Worm (Caenorhabditis elegans) whole organism, L4 larva: ENCODE data around the gene T04C12.7.
A peak's percentile ranks its signal among the peaks of the same experiment; 100 is the strongest.

Experiments
- F44E2.7 ChIP-seq: fragments of 200-800 bp; sonication (Bioruptor generic); IDR thresholded peaks from 2 replicates; pipeline ENCODE4 v2.1.2; 2022; ENCODE audit warnings: missing genetic modification characterization, missing compliant biosample characterization
- F49E8.2 ChIP-seq: sonication (generic microtip); optimal IDR thresholded peaks from 2 replicates; lab custom pipeline; 2016; ENCODE audit warnings: missing compliant biosample characterization, mild to moderate bottlenecking, missing genetic modification characterization, borderline replicate concordance
- T20F7.1 ChIP-seq: fragments of 200-800 bp; sonication (Bioruptor generic); optimal IDR thresholded peaks from 2 replicates; lab custom pipeline; 2018; ENCODE audit warnings: mild to moderate bottlenecking, missing genetic modification characterization, missing compliant biosample characterization
- T26A8.4 ChIP-seq: fragments of 200-800 bp; sonication (Bioruptor generic); IDR thresholded peaks from 2 replicates; pipeline ENCODE4 v1.3.6; 2022; ENCODE audit warnings: missing genetic modification characterization, missing compliant biosample characterization
- Y75B8A.6 ChIP-seq: fragments of 200-800 bp; sonication (Bioruptor generic); IDR thresholded peaks from 2 replicates; pipeline ENCODE4 v1.3.6; 2022; ENCODE audit warnings: missing genetic modification reagents, missing genetic modification characterization, missing compliant biosample characterization
- aha-1 ChIP-seq: fragments of 150-350 bp; peaks from one replicate; lab custom pipeline; 2014; ENCODE audit warnings: missing biosample characterization, missing genetic modification characterization
- aly-2 ChIP-seq: sonication (generic microtip); optimal IDR thresholded peaks from 2 replicates; lab custom pipeline; 2018; ENCODE audit warnings: missing biosample characterization, missing genetic modification characterization
- ama-1 ChIP-seq: fragments of 150-350 bp; optimal IDR thresholded peaks from 2 replicates; lab custom pipeline; 2014; ENCODE audit warnings: inconsistent platforms, mixed read lengths
- ceh-28 ChIP-seq: fragments of 150-350 bp; optimal IDR thresholded peaks from 2 replicates; lab custom pipeline; 2014; ENCODE audit warnings: missing biosample characterization, missing genetic modification reagents, missing genetic modification characterization
- ceh-32 ChIP-seq: sonication (generic microtip); optimal IDR thresholded peaks from 2 replicates; lab custom pipeline; 2016; ENCODE audit warnings: mild to moderate bottlenecking, missing genetic modification characterization, missing compliant biosample characterization; ENCODE audit not compliant: poor library complexity
- ceh-62 ChIP-seq: sonication (generic microtip); optimal IDR thresholded peaks from 2 replicates; lab custom pipeline; 2017; ENCODE audit warnings: missing biosample characterization, missing genetic modification characterization
- ces-1 ChIP-seq: fragments of 150-350 bp; sonication (generic microtip); optimal IDR thresholded peaks from 4 replicates; lab custom pipeline; 2014; ENCODE audit warnings: missing biosample characterization, missing genetic modification reagents, missing genetic modification characterization
- cey-2 ChIP-seq: sonication (generic microtip); optimal IDR thresholded peaks from 3 replicates; lab custom pipeline; 2017; ENCODE audit warnings: missing genetic modification characterization, mild to moderate bottlenecking, missing compliant biosample characterization, antibody characterized with exemption, borderline replicate concordance; ENCODE audit not compliant: insufficient read depth
- daf-16 ChIP-seq, 3 experiments: sonication (generic microtip); optimal IDR thresholded peaks; 2 replicates each; lab custom pipeline; 2016 to 2017; ENCODE audit warnings: missing genetic modification characterization in 3 of 3, missing genetic modification reagents in 3 of 3, mild to moderate bottlenecking in 2 of 3, missing compliant biosample characterization in 2 of 3, missing biosample characterization in 1 of 3, moderate library complexity in 1 of 3
- dmd-8 ChIP-seq: fragments of 200-800 bp; sonication (Bioruptor generic); IDR thresholded peaks from 2 replicates; pipeline ENCODE4 v1.3.6; 2022; ENCODE audit warnings: missing genetic modification characterization, missing compliant biosample characterization
- hif-1 ChIP-seq, 2 experiments: sonication (generic microtip); optimal IDR thresholded peaks; 2 replicates each; lab custom pipeline; 2016 to 2017; ENCODE audit warnings: missing compliant biosample characterization in 2 of 2, missing genetic modification characterization in 2 of 2, missing genetic modification reagents in 2 of 2, missing genotype in 2 of 2, mild to moderate bottlenecking in 1 of 2
- hlh-11 ChIP-seq: fragments of 200-800 bp; sonication (Bioruptor generic); optimal IDR thresholded peaks from 2 replicates; lab custom pipeline; 2018; ENCODE audit warnings: mild to moderate bottlenecking, missing genetic modification characterization, missing compliant biosample characterization
- hlh-30 ChIP-seq: sonication (generic microtip); optimal IDR thresholded peaks from 2 replicates; lab custom pipeline; 2017; ENCODE audit warnings: antibody characterized with exemption, mild to moderate bottlenecking, missing genetic modification characterization, missing compliant biosample characterization; ENCODE audit not compliant: insufficient read depth
- lin-1 ChIP-seq: fragments of 200-800 bp; sonication (Bioruptor generic); IDR thresholded peaks from 2 replicates; pipeline ENCODE4 v1.3.6; 2022; ENCODE audit warnings: missing genetic modification reagents, missing genetic modification characterization, missing compliant biosample characterization
- lin-13 ChIP-seq: fragments of 150-350 bp; optimal IDR thresholded peaks from 2 replicates; lab custom pipeline; 2014; ENCODE audit warnings: missing biosample characterization, missing genetic modification reagents, missing genetic modification characterization
- lin-39 ChIP-seq: fragments of 150-350 bp; optimal IDR thresholded peaks from 2 replicates; lab custom pipeline; 2014; ENCODE audit warnings: missing biosample characterization, missing genetic modification reagents, missing genetic modification characterization
- lir-3 ChIP-seq: sonication (generic microtip); optimal IDR thresholded peaks from 2 replicates; lab custom pipeline; 2016; ENCODE audit warnings: mild to moderate bottlenecking, missing genetic modification characterization, missing compliant biosample characterization
- madf-5 ChIP-seq, 2 experiments: fragments of 200-800 bp; sonication (Bioruptor generic); IDR thresholded peaks; 2 replicates each; pipeline ENCODE4 v1.3.6; 2022; ENCODE audit warnings: missing compliant biosample characterization in 2 of 2, missing genetic modification characterization in 2 of 2
- madf-9 ChIP-seq: fragments of 200-800 bp; sonication (Bioruptor generic); conservative IDR thresholded peaks from 2 replicates; pipeline ENCODE4 v1.3.6; 2022; ENCODE audit warnings: missing genetic modification reagents, missing genetic modification characterization, missing compliant biosample characterization
- mdl-1 ChIP-seq, 2 experiments: fragments of 150-350 bp in 1 of 2; sonication (generic microtip) in 1 of 2; optimal IDR thresholded peaks; 2 replicates each; lab custom pipeline; 2014 to 2017; ENCODE audit warnings: missing biosample characterization in 2 of 2, missing genetic modification characterization in 2 of 2
- mdt-29 ChIP-seq: fragments of 200-800 bp; sonication (Bioruptor generic); IDR thresholded peaks from 2 replicates; pipeline ENCODE4 v1.3.6; 2022; ENCODE audit warnings: missing genetic modification reagents, missing genetic modification characterization, missing compliant biosample characterization
- mxl-2 ChIP-seq: fragments of 200-800 bp; sonication (Bioruptor generic); conservative IDR thresholded peaks from 2 replicates; pipeline ENCODE4 v1.3.6; 2022; ENCODE audit warnings: missing genetic modification reagents, missing genetic modification characterization, missing compliant biosample characterization
- mxl-3 ChIP-seq: fragments of 200-800 bp; sonication (Bioruptor generic); optimal IDR thresholded peaks from 2 replicates; lab custom pipeline; 2018; ENCODE audit warnings: mild to moderate bottlenecking, missing genetic modification characterization, missing compliant biosample characterization
- nhr-102 ChIP-seq: sonication (generic microtip); optimal IDR thresholded peaks from 2 replicates; lab custom pipeline; 2016; ENCODE audit warnings: mild to moderate bottlenecking, missing genetic modification characterization, moderate library complexity, missing compliant biosample characterization
- nhr-11 ChIP-seq: fragments of 150-350 bp; optimal IDR thresholded peaks from 2 replicates; lab custom pipeline; 2014; ENCODE audit warnings: missing biosample characterization, missing genetic modification characterization
- nhr-25 ChIP-seq: sonication (generic microtip); optimal IDR thresholded peaks from 2 replicates; lab custom pipeline; 2017; ENCODE audit warnings: missing genetic modification characterization, mild to moderate bottlenecking, missing compliant biosample characterization, antibody characterized with exemption, moderate library complexity, borderline replicate concordance; ENCODE audit not compliant: insufficient read depth
- nhr-28 ChIP-seq: fragments of 150-350 bp; optimal IDR thresholded peaks from 2 replicates; lab custom pipeline; 2014; ENCODE audit warnings: missing biosample characterization, missing genetic modification characterization
- nhr-41 ChIP-seq: fragments of 200-800 bp; sonication (Bioruptor generic); IDR thresholded peaks from 2 replicates; pipeline ENCODE4 v1.3.6; 2022; ENCODE audit warnings: missing genetic modification reagents, missing genetic modification characterization, missing compliant biosample characterization
- nhr-48 ChIP-seq: sonication (generic microtip); optimal IDR thresholded peaks from 2 replicates; lab custom pipeline; 2016; ENCODE audit warnings: mild to moderate bottlenecking, missing genetic modification characterization, missing compliant biosample characterization
- nhr-6 ChIP-seq: fragments of 150-350 bp; optimal IDR thresholded peaks from 2 replicates; lab custom pipeline; 2014; ENCODE audit warnings: missing biosample characterization, missing genetic modification characterization
- nhr-77 ChIP-seq: fragments of 150-350 bp; optimal IDR thresholded peaks from 2 replicates; lab custom pipeline; 2014; ENCODE audit warnings: missing biosample characterization, missing genetic modification characterization
- php-3 ChIP-seq: fragments of 200-800 bp; sonication (Bioruptor generic); IDR thresholded peaks from 2 replicates; pipeline ENCODE4 v1.3.6; 2022; ENCODE audit warnings: missing genetic modification reagents, missing genetic modification characterization, missing compliant biosample characterization
- sdz-12 ChIP-seq: fragments of 200-800 bp; sonication (Bioruptor generic); optimal IDR thresholded peaks from 2 replicates; lab custom pipeline; 2018; ENCODE audit warnings: mild to moderate bottlenecking, missing genetic modification characterization, missing compliant biosample characterization
- snpc-1.2 ChIP-seq: fragments of 200-800 bp; sonication (Bioruptor generic); IDR thresholded peaks from 2 replicates; pipeline ENCODE4 v1.3.6; 2022; ENCODE audit warnings: missing genetic modification reagents, missing genetic modification characterization, missing compliant biosample characterization
- spr-1 ChIP-seq: sonication (generic microtip); optimal IDR thresholded peaks from 2 replicates; lab custom pipeline; 2016; ENCODE audit warnings: mild to moderate bottlenecking, missing genetic modification characterization, missing compliant biosample characterization
- spr-3 ChIP-seq: fragments of 200-800 bp; sonication (Bioruptor generic); optimal IDR thresholded peaks from 2 replicates; lab custom pipeline; 2018; ENCODE audit warnings: mild to moderate bottlenecking, missing genetic modification characterization, missing compliant biosample characterization
- tag-97 ChIP-seq: fragments of 200-800 bp; sonication (Bioruptor generic); IDR thresholded peaks from 2 replicates; pipeline ENCODE4 v1.3.6; 2022; ENCODE audit warnings: missing genetic modification characterization, missing compliant biosample characterization
- unc-130 ChIP-seq: sonication (generic microtip); optimal IDR thresholded peaks from 2 replicates; lab custom pipeline; 2016; ENCODE audit warnings: missing genetic modification reagents, missing genetic modification characterization, missing compliant biosample characterization
- unc-62 ChIP-seq, 3 experiments: fragments of 150-350 bp in 1 of 3; sonication (generic microtip); optimal IDR thresholded peaks in 2 of 3; peaks in 1 of 3; 1 replicate in 1 of 3; 2 replicates in 2 of 3; lab custom pipeline; 2014 to 2017; ENCODE audit warnings: missing biosample characterization in 3 of 3, missing genetic modification characterization in 3 of 3, missing genetic modification reagents in 3 of 3, missing genotype in 1 of 3
- zip-11 ChIP-seq: fragments of 200-800 bp; sonication (Bioruptor generic); IDR thresholded peaks from 2 replicates; pipeline ENCODE4 v1.3.6; 2022; ENCODE audit warnings: missing genetic modification characterization, missing compliant biosample characterization

Gene T04C12.7

ce11 chrV:11094698-11095097 lies 40.8 kb downstream of the T04C12.7 start (continued):
- TF ChIP-seq nhr-25 (tag; lab: Kevin White, UChicago) (no peak), lin-13 (GFP tag; lab: Kevin White, UChicago) (no peak), unc-62 (GFP tag; optimal IDR thresholded peaks at IDR 0.05 in 1 of 2; lab: Kevin White, UChicago) (peak in 1 of 2 experiments; percentile 73), unc-62 (tag; optimal IDR thresholded peaks at IDR 0.05; lab: Kevin White, UChicago) (no peak), mxl-3 (GFP tag; lab: Kevin White, UChicago) (peak; percentile 73), nhr-48 (tag; lab: Kevin White, UChicago) (peak; percentile 70), mxl-2 (GFP tag; lab: Robert Waterston, UW) (peak; percentile 83), nhr-102 (tag; lab: Kevin White, UChicago) (no peak), nhr-6 (tag; lab: Kevin White, UChicago) (peak; percentile 26), nhr-28 (tag; lab: Kevin White, UChicago) (no peak), ceh-62 (no peak), nhr-11 (tag; lab: Kevin White, UChicago) (no peak), nhr-41 (GFP tag; lab: Robert Waterston, UW) (no peak), madf-5 (GFP tag; IDR thresholded peaks at IDR 0.05; lab: Robert Waterston, UW) (no peak), ama-1 (no peak), mdl-1 (tag; optimal IDR thresholded peaks at IDR 0.05; lab: Kevin White, UChicago) (peak in 1 of 2 experiments; percentile 26), aha-1 (tag; lab: Kevin White, UChicago) (no peak), sdz-12 (GFP tag; lab: Kevin White, UChicago) (no peak), lin-39 (tag; lab: Kevin White, UChicago) (no peak), ceh-32 (tag; lab: Kevin White, UChicago) (no peak), hif-1 (tag; optimal IDR thresholded peaks at IDR 0.05; lab: Kevin White, UChicago) (no peak), Y75B8A.6 (no peak)

DNA sequence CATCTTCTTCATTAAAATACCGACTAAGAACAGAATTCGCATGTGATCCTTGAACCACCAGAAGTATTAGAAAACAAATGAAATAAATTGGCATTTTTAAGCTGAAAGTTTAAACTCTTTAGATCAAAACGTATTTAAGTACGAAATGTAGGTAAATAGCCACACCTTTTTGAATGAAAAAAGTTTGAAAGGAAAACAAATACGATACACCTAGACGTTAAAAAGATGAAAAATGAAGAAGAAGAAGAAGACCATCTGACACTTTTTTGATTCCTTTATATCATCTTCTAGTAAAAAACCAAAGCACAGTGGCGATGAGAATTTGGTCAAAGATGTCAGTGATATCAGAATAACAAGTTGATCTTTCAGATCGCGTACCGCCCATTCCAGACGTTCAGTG lies 41.9 kb downstream of the T04C12.7 start, which contains the start of gene Y42A5A.3:
TSS of gene Y42A5A.3 (minus strand) at position 101 of the 400 bp plus-strand sequence.
- TF ChIP-seq F49E8.2: no peak
- no peak for TF ChIP-seq nhr-48 (tag; lab: Kevin White, UChicago)
- TF ChIP-seq T26A8.4 (GFP tag; lab: Robert Waterston, UW): no peak
- no peak for TF ChIP-seq lin-39 (tag; lab: Kevin White, UChicago)
- TF ChIP-seq ces-1 (GFP tag; lab: Kevin White, UChicago): no peak
- no peak for TF ChIP-seq mdt-29 (GFP tag; lab: Robert Waterston, UW)
- TF ChIP-seq hlh-11 (tag; lab: Kevin White, UChicago): no peak
- TF ChIP-seq ceh-28 (tag; lab: Kevin White, UChicago): no peak
- TF ChIP-seq F44E2.7: no peak
- no peak for TF ChIP-seq snpc-1.2
- no peak for TF ChIP-seq mxl-3 (GFP tag; lab: Kevin White, UChicago)
- TF ChIP-seq madf-9 (GFP tag; lab: Robert Waterston, UW): no peak
- no peak for TF ChIP-seq lir-3 (tag; lab: Kevin White, UChicago)
- TF ChIP-seq hlh-30 (tag; lab: Kevin White, UChicago): no peak
- TF ChIP-seq dmd-8 (GFP tag; lab: Robert Waterston, UW): no peak
- no peak for TF ChIP-seq unc-130 (GFP tag; lab: Kevin White, UChicago)
- TF ChIP-seq nhr-41 (GFP tag; lab: Robert Waterston, UW): no peak
- no peak for TF ChIP-seq cey-2

ce11 chrV:11098599-11098998 lies 44.7 kb downstream of the T04C12.7 start, which contains the start of gene cdkl-1:
Gene cdkl-1, plus strand, starts transcription at chrV:11098899.
- no peak for TF ChIP-seq daf-16 (GFP tag; optimal IDR thresholded peaks at IDR 0.05; lab: Kevin White, UChicago)
- no peak for TF ChIP-seq daf-16 (tag; optimal IDR thresholded peaks at IDR 0.05; lab: Kevin White, UChicago)
- no peak for TF ChIP-seq zip-11
- no peak for TF ChIP-seq Y75B8A.6
- no peak for TF ChIP-seq tag-97 (GFP tag; lab: Robert Waterston, UW)
- no peak for TF ChIP-seq mdl-1 (tag; optimal IDR thresholded peaks at IDR 0.05; lab: Kevin White, UChicago)
- no peak for TF ChIP-seq sdz-12 (GFP tag; lab: Kevin White, UChicago)
- no peak for TF ChIP-seq lin-1 (GFP tag; lab: Robert Waterston, UW)
- no peak for TF ChIP-seq T20F7.1 (GFP tag; lab: Kevin White, UChicago)
- TF ChIP-seq php-3 (GFP tag; lab: Robert Waterston, UW): no peak
- TF ChIP-seq aly-2: no peak
- no peak for TF ChIP-seq nhr-77
- no peak for TF ChIP-seq spr-1 (tag; lab: Kevin White, UChicago)
- TF ChIP-seq spr-3 (GFP tag; lab: Kevin White, UChicago): no peak
- no peak for TF ChIP-seq mdt-29 (GFP tag; lab: Robert Waterston, UW)
- TF ChIP-seq, all 104 proteins: peak for 0
